Worm (Caenorhabditis elegans): ENCODE results near the gene col-73.

- TF ChIP-seq ztf-4 (tag; optimal IDR thresholded peaks at IDR 0.05) (peak; percentile 82), blmp-1 (tag; optimal IDR thresholded peaks at IDR 0.05; ENCODE audit: insufficient read depth) (no peak), snpc-4 (tag; optimal IDR thresholded peaks at IDR 0.05) (no peak), nhr-12 (tag; optimal IDR thresholded peaks at IDR 0.05) (no peak), aly-2 (tag; optimal IDR thresholded peaks at IDR 0.05) (no peak), ceh-16 (tag; optimal IDR thresholded peaks at IDR 0.05) (no peak), mdl-1 (tag; optimal IDR thresholded peaks at IDR 0.05) (no peak), dmd-4 (tag; optimal IDR thresholded peaks at IDR 0.05) (no peak)
Observed at ce11 chrII:4902035-4902434, 29.1 kb upstream of the col-73 start, which contains the start of gene R05F9.9.
